Worm (Caenorhabditis elegans): Measurements from ENCODE around the gene C02E7.7.

C02E7.7 gene

DNA sequence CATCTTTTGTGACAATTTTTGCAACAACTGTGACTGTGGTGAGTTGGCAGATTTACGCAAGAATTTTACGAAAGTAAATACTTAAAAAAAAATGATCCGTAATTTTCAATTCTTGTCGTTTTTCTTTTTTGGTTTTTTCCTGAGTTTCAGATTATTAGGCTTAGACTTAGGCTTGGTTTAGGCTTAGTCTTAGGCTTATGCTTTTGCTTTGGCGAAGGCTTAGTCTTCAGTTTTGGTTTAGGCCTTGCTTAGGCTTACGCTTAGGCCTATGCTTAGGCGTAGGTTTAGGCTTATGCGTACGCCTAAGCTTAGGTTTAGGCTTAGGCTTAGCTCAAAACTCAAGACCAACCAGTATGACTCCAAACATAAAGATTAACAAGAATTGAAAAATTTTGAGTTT lies 39.2 kb upstream of the C02E7.7 start:
- no peak for TF ChIP-seq ceh-20 (GFP tag; IDR thresholded peaks at IDR 0.05)
- peak; percentile 94 for TF ChIP-seq aha-1 (tag)

DNA sequence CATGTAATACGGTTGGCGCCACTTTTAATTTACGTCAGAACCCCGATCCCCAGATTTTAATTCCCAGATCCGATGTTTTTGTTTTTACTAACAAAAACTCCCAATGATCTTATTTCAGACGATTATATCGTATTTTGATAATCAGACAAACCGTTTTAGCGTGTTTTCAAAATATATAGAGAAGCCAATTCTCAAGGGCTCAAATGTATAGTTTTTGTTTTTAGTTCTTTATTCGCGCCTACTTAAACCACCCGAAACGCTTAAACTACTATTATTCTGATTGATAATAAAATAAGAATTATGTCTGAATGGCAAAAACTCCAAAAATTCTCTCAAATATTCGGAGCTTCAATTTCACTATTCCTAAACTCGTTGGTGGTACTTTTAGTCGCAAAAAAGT lies 38.2 kb upstream of the C02E7.7 start, which contains the start of gene str-208:
Gene str-208 (plus strand): TSS at position 301 of the 400 bp plus-strand sequence.
- TF ChIP-seq nhr-48 (tag; optimal IDR thresholded peaks at IDR 0.05) (no peak), aha-1 (tag) (peak; percentile 12), lin-13 (GFP tag; optimal IDR thresholded peaks at IDR 0.05) (no peak), nhr-11 (tag; optimal IDR thresholded peaks at IDR 0.05) (no peak), zag-1 (tag; optimal IDR thresholded peaks at IDR 0.05) (no peak), ama-1 (optimal IDR thresholded peaks at IDR 0.05) (no peak)

DNA sequence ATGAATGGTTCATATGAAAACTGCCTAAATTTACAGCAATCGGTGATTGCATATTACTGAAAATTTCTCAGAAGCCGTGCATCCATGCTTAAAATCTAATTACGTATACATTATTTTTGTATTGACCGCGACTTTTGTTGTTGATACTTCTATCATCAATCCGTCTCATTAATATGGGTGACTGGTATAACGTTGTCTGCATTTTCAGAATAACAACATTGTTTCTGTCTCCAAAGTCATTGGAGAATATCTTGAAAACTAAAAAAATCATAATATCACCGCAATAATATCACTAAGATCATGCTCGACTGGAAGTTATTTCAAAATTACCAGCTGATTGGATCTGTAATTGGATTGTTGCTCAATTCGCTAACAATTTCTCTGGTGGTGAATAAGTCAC lies 33.1 kb upstream of the C02E7.7 start, which contains the start of gene str-207:
Gene str-207 (plus strand): TSS at position 301 of the 400 bp plus-strand sequence.
- TF ChIP-seq Y5F2A.4 (GFP tag; optimal IDR thresholded peaks at IDR 0.05) (no peak), nhr-6 (tag; optimal IDR thresholded peaks at IDR 0.05) (no peak), nhr-77 (tag; optimal IDR thresholded peaks at IDR 0.05) (no peak), unc-130 (GFP tag; optimal IDR thresholded peaks at IDR 0.05) (no peak)

DNA sequence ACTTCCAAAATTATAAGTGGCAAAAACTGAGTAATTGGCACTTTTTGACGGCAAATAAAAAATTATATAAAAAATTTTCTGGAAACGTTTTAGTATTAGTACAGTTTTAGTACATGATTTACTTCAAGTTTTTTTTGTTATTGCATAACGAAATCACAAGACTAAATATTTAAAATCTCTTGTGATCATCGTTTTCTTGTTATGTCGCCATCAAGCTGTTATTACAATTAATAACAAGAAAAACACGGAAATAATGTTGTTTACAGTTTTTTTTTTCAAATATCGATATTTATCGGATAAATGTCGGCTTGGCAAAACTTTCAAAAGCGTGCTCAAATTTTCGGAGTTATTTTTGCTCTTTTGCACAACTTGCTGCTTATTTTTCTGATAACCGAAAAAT lies 30.3 kb upstream of the C02E7.7 start, which contains the start of gene str-209:
Gene str-209 (plus strand): TSS at position 301 of the 400 bp plus-strand sequence.
- no peak for TF ChIP-seq lin-38 (GFP tag; IDR thresholded peaks at IDR 0.05)
- no peak for TF ChIP-seq nhr-237 (tag; optimal IDR thresholded peaks at IDR 0.05)
- no peak for TF ChIP-seq aly-2 (tag; optimal IDR thresholded peaks at IDR 0.05)
- no peak for TF ChIP-seq lin-39 (tag; optimal IDR thresholded peaks at IDR 0.05)
- TF ChIP-seq unc-62 (GFP tag; optimal IDR thresholded peaks at IDR 0.05 in 1 of 2) = no peak
- TF ChIP-seq unc-62 (tag; optimal IDR thresholded peaks at IDR 0.05) = no peak
- no peak for TF ChIP-seq rbr-2 (tag; optimal IDR thresholded peaks at IDR 0.05)
- no peak for TF ChIP-seq nhr-10 (tag; optimal IDR thresholded peaks at IDR 0.05)
- no peak for TF ChIP-seq ceh-28 (tag; optimal IDR thresholded peaks at IDR 0.05)
- no peak for TF ChIP-seq jun-1 (tag; optimal IDR thresholded peaks at IDR 0.05)

DNA sequence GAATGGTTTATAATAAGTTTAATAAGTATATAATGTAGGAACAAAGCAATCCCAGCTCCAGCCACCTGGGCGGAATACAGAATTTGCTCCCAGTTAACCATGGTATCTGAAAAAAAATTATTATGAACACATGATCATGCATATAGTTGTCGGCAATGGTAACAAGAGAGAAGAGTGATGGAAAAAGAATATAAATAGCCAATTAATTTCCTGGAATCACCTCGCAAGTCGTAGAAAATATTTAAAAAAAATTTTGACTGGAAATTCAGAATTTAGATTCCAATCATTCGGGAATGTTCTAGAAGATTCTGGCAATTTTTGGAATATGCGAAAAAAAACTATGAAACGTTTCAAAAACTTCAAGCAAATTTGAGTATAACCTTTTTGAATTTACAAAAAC lies 25.8 kb upstream of the C02E7.7 start, which contains the start of gene str-211:
Gene str-211 (minus strand): TSS at position 101 of the 400 bp plus-strand sequence.
- TF ChIP-seq spr-1 (tag; optimal IDR thresholded peaks at IDR 0.05) (no peak), ztf-7 (tag; optimal IDR thresholded peaks at IDR 0.05) (no peak), lin-13 (GFP tag; optimal IDR thresholded peaks at IDR 0.05) (no peak), aha-1 (tag) (no peak), daf-19 (GFP tag; conservative IDR thresholded peaks at IDR 0.05) (no peak), duxl-1 (tag; optimal IDR thresholded peaks at IDR 0.05; ENCODE audit: poor library complexity) (no peak), egl-43 (GFP tag; IDR thresholded peaks at IDR 0.05) (no peak), egl-27 (tag; optimal IDR thresholded peaks at IDR 0.05) (no peak), ceh-28 (tag; optimal IDR thresholded peaks at IDR 0.05) (no peak), rbr-2 (tag; optimal IDR thresholded peaks at IDR 0.05) (no peak), lir-3 (tag; optimal IDR thresholded peaks at IDR 0.05) (no peak), unc-39 (tag; optimal IDR thresholded peaks at IDR 0.05) (no peak)

DNA sequence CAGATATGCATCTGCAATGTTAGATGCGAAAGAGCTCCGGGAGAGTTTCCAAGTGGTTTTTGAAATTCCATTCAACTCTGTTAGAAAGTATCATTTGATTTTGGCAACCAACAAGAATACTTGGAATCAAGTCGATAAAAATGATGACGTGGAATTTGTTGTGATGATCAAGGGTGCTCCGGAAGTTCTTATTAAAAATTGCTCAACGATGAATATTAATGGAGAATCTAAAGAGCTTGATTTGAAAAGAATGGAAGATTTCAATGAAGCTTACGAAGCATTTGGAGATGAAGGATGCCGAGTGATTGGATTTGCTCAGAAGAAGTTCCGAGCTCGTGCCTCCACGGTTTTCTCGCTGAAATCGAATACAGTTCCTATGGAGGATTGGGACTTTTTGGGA lies 19.0 kb upstream of the C02E7.7 start:
- TF ChIP-seq lir-3 (tag; optimal IDR thresholded peaks at IDR 0.05) = no peak
- peak in 1 of 2 experiments; percentile 95 for TF ChIP-seq unc-62 (GFP tag; optimal IDR thresholded peaks at IDR 0.05 in 1 of 2)
- no peak for TF ChIP-seq unc-62 (tag; optimal IDR thresholded peaks at IDR 0.05)

DNA sequence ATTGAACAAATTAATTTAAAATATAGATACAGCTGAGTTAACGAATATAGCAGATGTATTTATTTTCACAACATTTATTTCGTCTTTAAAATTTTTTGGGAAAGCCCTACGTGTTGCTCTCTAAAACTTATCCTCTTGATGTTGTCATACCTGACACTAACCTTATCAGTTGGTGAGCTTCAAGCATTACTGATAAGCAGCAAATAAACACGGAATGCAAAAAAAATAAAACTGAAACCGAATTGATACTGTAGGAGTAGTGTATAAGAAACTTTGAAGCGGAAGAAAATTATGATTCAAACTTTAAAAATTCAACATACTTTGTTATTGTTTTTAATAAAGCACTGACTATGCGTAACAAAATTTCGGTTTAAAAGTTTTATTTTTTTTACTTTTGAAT lies 16.7 kb upstream of the C02E7.7 start:
- no peak for TF ChIP-seq hlh-30 (tag; optimal IDR thresholded peaks at IDR 0.05; ENCODE audit: insufficient read depth)
- TF ChIP-seq pqm-1 (tag; optimal IDR thresholded peaks at IDR 0.05) = peak; percentile 68
- TF ChIP-seq nhr-77 (tag; optimal IDR thresholded peaks at IDR 0.05) = no peak
- TF ChIP-seq F37D6.2 (tag; optimal IDR thresholded peaks at IDR 0.05) = no peak
- TF ChIP-seq egl-43 (GFP tag; IDR thresholded peaks at IDR 0.05) = no peak
- TF ChIP-seq ceh-28 (tag; optimal IDR thresholded peaks at IDR 0.05) = no peak
- no peak for TF ChIP-seq nhr-41 (GFP tag; IDR thresholded peaks at IDR 0.05)
- no peak for TF ChIP-seq saeg-2 (GFP tag; IDR thresholded peaks at IDR 0.05)
- no peak for TF ChIP-seq spr-3 (GFP tag; optimal IDR thresholded peaks at IDR 0.05)
